Worm (Caenorhabditis elegans): ENCODE measurements around the gene fbxa-69.

DNA sequence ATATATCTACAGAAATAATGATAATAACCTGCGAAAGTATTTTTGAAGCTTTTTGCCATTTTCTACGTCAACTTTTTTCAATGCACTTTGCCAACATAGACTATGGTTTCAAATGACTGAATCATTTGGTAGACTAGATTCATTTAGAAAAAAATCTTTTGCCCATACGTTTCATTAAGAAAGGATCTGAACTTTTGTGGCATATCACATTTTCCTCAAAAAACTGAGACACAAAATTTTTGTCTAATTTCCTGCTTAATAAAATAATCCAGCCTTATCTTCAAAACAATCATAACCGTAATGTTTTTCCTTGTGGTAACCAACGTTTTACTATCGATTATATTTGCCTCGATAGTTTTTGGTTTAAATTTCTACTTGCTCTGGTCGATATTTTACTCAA, 10.3 kb upstream of the fbxa-69 start, which contains the start of gene srbc-51:
- TF ChIP-seq dao-5 (tag; optimal IDR thresholded peaks at IDR 0.05), result no peak
- TF ChIP-seq him-1 (tag; optimal IDR thresholded peaks at IDR 0.05), result no peak
- no peak for TF ChIP-seq W03F9.2 (tag; optimal IDR thresholded peaks at IDR 0.05)

All from whole organism, L4/young adult.